Fruit fly (Drosophila melanogaster) whole organism, embryonic: Measurements from ENCODE around the gene bab2.
A peak's percentile ranks its signal among the peaks of the same experiment; 100 is the strongest.

Experiments
- Ada2b ChIP-seq: fragments of 200-800 bp; sonication (Bioruptor generic); IDR thresholded peaks from 2 replicates; pipeline ENCODE4 v1.3.6; 2022; ENCODE audit warnings: missing biosample characterization, missing genetic modification characterization
- Bdp1 ChIP-seq: fragments of 200-800 bp; sonication (Bioruptor generic); optimal IDR thresholded peaks from 3 replicates; lab custom pipeline; 2016; ENCODE audit warnings: missing biosample characterization, missing genetic modification characterization
- BtbVII ChIP-seq: fragments of 200-800 bp; sonication (Bioruptor generic); optimal IDR thresholded peaks from 3 replicates; lab custom pipeline; 2017; ENCODE audit warnings: missing biosample characterization, mild to moderate bottlenecking, missing genetic modification characterization
- CG11723 ChIP-seq: fragments of 200-800 bp; sonication (Bioruptor generic); optimal IDR thresholded peaks from 2 replicates; lab custom pipeline; 2017; ENCODE audit warnings: missing biosample characterization, mild to moderate bottlenecking, missing genetic modification characterization
- CG12219 ChIP-seq: fragments of 200-800 bp; sonication (Bioruptor generic); optimal IDR thresholded peaks from 3 replicates; lab custom pipeline; 2018; ENCODE audit warnings: missing biosample characterization, mild to moderate bottlenecking, missing genetic modification characterization
- CG12659 ChIP-seq: fragments of 200-800 bp; sonication (Bioruptor generic); optimal IDR thresholded peaks from 3 replicates; lab custom pipeline; 2017; ENCODE audit warnings: mild to moderate bottlenecking, missing biosample characterization, missing genetic modification reagents, missing genetic modification characterization
- CG13624 ChIP-seq: fragments of 200-800 bp; sonication (Bioruptor generic); optimal IDR thresholded peaks from 2 replicates; lab custom pipeline; 2016; ENCODE audit warnings: missing biosample characterization, missing genetic modification characterization
- CG16813 ChIP-seq: fragments of 200-800 bp; sonication (Bioruptor generic); IDR thresholded peaks from 3 replicates; pipeline ENCODE4 v1.3.6; 2022; ENCODE audit warnings: missing biosample characterization, missing genetic modification characterization; ENCODE audit not compliant: partially characterized antibody
- CG17359 ChIP-seq: fragments of 200-800 bp; sonication (Bioruptor generic); optimal IDR thresholded peaks from 3 replicates; lab custom pipeline; 2018; ENCODE audit warnings: missing biosample characterization, mild to moderate bottlenecking, missing genetic modification characterization, moderate library complexity
- CG17568 ChIP-seq: fragments of 200-800 bp; sonication (Bioruptor generic); optimal IDR thresholded peaks from 2 replicates; lab custom pipeline; 2018; ENCODE audit warnings: missing biosample characterization, mild to moderate bottlenecking, missing genetic modification characterization, moderate library complexity
- CG2199 ChIP-seq: fragments of 200-800 bp; sonication (Bioruptor generic); IDR thresholded peaks from 3 replicates; pipeline ENCODE4 v1.3.6; 2022; ENCODE audit warnings: missing biosample characterization, missing genetic modification characterization
- CG2202 ChIP-seq: fragments of 200-800 bp; sonication (Bioruptor generic); optimal IDR thresholded peaks from 2 replicates; lab custom pipeline; 2018; ENCODE audit warnings: missing biosample characterization, mild to moderate bottlenecking, missing genetic modification characterization
- CG43689 ChIP-seq: fragments of 200-800 bp; sonication (Bioruptor generic); IDR thresholded peaks from 2 replicates; pipeline ENCODE4 v1.3.6; 2022; ENCODE audit warnings: missing biosample characterization, missing genetic modification characterization
- CG4404 ChIP-seq: fragments of 200-800 bp; sonication (Bioruptor generic); IDR thresholded peaks from 2 replicates; pipeline ENCODE4 v1.3.6; 2022; ENCODE audit warnings: missing biosample characterization, missing genetic modification characterization
- CG5180 ChIP-seq: fragments of 200-800 bp; sonication (Bioruptor generic); optimal IDR thresholded peaks from 3 replicates; lab custom pipeline; 2017; ENCODE audit warnings: missing biosample characterization, missing genetic modification characterization, mild to moderate bottlenecking, moderate library complexity, missing genetic modification reagents
- CG6654 ChIP-seq: fragments of 200-800 bp; sonication (Bioruptor generic); optimal IDR thresholded peaks from 2 replicates; lab custom pipeline; 2017; ENCODE audit warnings: missing biosample characterization, mild to moderate bottlenecking, missing genetic modification characterization
- CG7745 ChIP-seq: fragments of 200-800 bp; sonication (Bioruptor generic); optimal IDR thresholded peaks from 2 replicates; lab custom pipeline; 2018; ENCODE audit warnings: missing biosample characterization, mild to moderate bottlenecking, missing genetic modification characterization, moderate library complexity
- CG8281 ChIP-seq: fragments of 200-800 bp; sonication (Bioruptor generic); optimal IDR thresholded peaks from 2 replicates; lab custom pipeline; 2018; ENCODE audit warnings: missing biosample characterization, mild to moderate bottlenecking, missing genetic modification characterization, moderate library complexity
- CG8290 ChIP-seq, 3 experiments: fragments of 200-800 bp; sonication (Bioruptor generic); optimal IDR thresholded peaks; 2 replicates each; lab custom pipeline; 2016 to 2019; ENCODE audit warnings: missing biosample characterization in 3 of 3, missing genetic modification characterization in 3 of 3, mild to moderate bottlenecking in 2 of 3, moderate library complexity in 1 of 3
- CG9932 ChIP-seq: fragments of 200-800 bp; sonication (Bioruptor generic); IDR thresholded peaks from 2 replicates; pipeline ENCODE4 v1.3.6; 2022; ENCODE audit warnings: missing biosample characterization, missing genetic modification characterization
- D19B ChIP-seq: fragments of 200-800 bp; sonication (Bioruptor generic); optimal IDR thresholded peaks from 2 replicates; lab custom pipeline; 2017; ENCODE audit warnings: missing biosample characterization, mild to moderate bottlenecking, missing genetic modification characterization
- Dll ChIP-seq: fragments of 200-800 bp; sonication (Bioruptor generic); IDR thresholded peaks from 4 replicates; pipeline ENCODE4 v1.3.6; 2022; ENCODE audit warnings: missing biosample characterization, missing genetic modification characterization; ENCODE audit not compliant: partially characterized antibody
- Dp ChIP-seq: fragments of 200-800 bp; sonication (Bioruptor generic); optimal IDR thresholded peaks from 2 replicates; lab custom pipeline; 2018; ENCODE audit warnings: missing biosample characterization, mild to moderate bottlenecking, missing genetic modification characterization, moderate library complexity
- Ets65A ChIP-seq: fragments of 200-800 bp; sonication (Bioruptor generic); peaks from one replicate; lab custom pipeline; 2016; ENCODE audit warnings: missing biosample characterization, missing genetic modification characterization
- MBD-R2 ChIP-seq: fragments of 200-800 bp; sonication (Bioruptor generic); IDR thresholded peaks from 2 replicates; pipeline ENCODE4 v1.3.6; 2022; ENCODE audit warnings: missing biosample characterization, missing genetic modification characterization
- Oli ChIP-seq: fragments of 200-800 bp; sonication (Bioruptor generic); optimal IDR thresholded peaks from 2 replicates; lab custom pipeline; 2018; ENCODE audit warnings: missing biosample characterization, mild to moderate bottlenecking, missing genetic modification characterization, moderate library complexity
- Sox102F ChIP-seq: fragments of 200-800 bp; sonication (Bioruptor generic); optimal IDR thresholded peaks from 2 replicates; lab custom pipeline; 2018; ENCODE audit warnings: missing biosample characterization, mild to moderate bottlenecking, missing genetic modification characterization, moderate library complexity
- Spps ChIP-seq: fragments of 200-800 bp; sonication (Bioruptor generic); optimal IDR thresholded peaks from 2 replicates; lab custom pipeline; 2018; ENCODE audit warnings: missing biosample characterization, mild to moderate bottlenecking, missing genetic modification characterization
- Ssrp ChIP-seq: fragments of 200-800 bp; sonication (Bioruptor generic); optimal IDR thresholded peaks from 2 replicates; lab custom pipeline; 2018; ENCODE audit warnings: missing biosample characterization, mild to moderate bottlenecking, missing genetic modification characterization, moderate library complexity
- ci ChIP-seq: fragments of 200-800 bp; sonication (Bioruptor generic); IDR thresholded peaks from 3 replicates; pipeline ENCODE4 v1.3.6; 2022; ENCODE audit warnings: missing biosample characterization, missing genetic modification characterization
- cwo ChIP-seq: fragments of 200-800 bp; sonication (Bioruptor generic); optimal IDR thresholded peaks from 3 replicates; lab custom pipeline; 2017; ENCODE audit warnings: missing biosample characterization, missing genetic modification characterization, mild to moderate bottlenecking, moderate library complexity, missing genetic modification reagents
- dati ChIP-seq: fragments of 200-800 bp; sonication (Bioruptor generic); IDR thresholded peaks from 2 replicates; pipeline ENCODE4 v1.3.6; 2022; ENCODE audit warnings: missing biosample characterization, missing genetic modification characterization
- dm ChIP-seq: fragments of 200-800 bp; sonication (Bioruptor generic); optimal IDR thresholded peaks from 3 replicates; lab custom pipeline; 2016; ENCODE audit warnings: missing biosample characterization, missing genetic modification characterization
- en ChIP-seq: fragments of 200-800 bp; sonication (Bioruptor generic); optimal IDR thresholded peaks from 2 replicates; lab custom pipeline; 2016; ENCODE audit warnings: missing biosample characterization, missing genetic modification characterization
- jing ChIP-seq: fragments of 200-800 bp; sonication (Bioruptor generic); optimal IDR thresholded peaks from 2 replicates; lab custom pipeline; 2018; ENCODE audit warnings: missing biosample characterization, mild to moderate bottlenecking, missing genetic modification characterization
- kah ChIP-seq: fragments of 200-800 bp; sonication (Bioruptor generic); optimal IDR thresholded peaks from 2 replicates; lab custom pipeline; 2018; ENCODE audit warnings: missing biosample characterization, mild to moderate bottlenecking, missing genetic modification characterization
- lab ChIP-seq: fragments of 200-800 bp; sonication (Bioruptor generic); optimal IDR thresholded peaks from 3 replicates; lab custom pipeline; 2017; ENCODE audit warnings: missing biosample characterization, missing genetic modification characterization, mild to moderate bottlenecking, moderate library complexity, missing genetic modification reagents
- nom ChIP-seq: fragments of 200-800 bp; sonication (Bioruptor generic); optimal IDR thresholded peaks from 2 replicates; lab custom pipeline; 2017; ENCODE audit warnings: missing biosample characterization, missing genetic modification characterization, mild to moderate bottlenecking, moderate library complexity, missing genetic modification reagents
- oc ChIP-seq: fragments of 200-800 bp; sonication (Bioruptor generic); optimal IDR thresholded peaks from 2 replicates; lab custom pipeline; 2018; ENCODE audit warnings: missing biosample characterization, mild to moderate bottlenecking, missing genetic modification characterization, moderate library complexity
- pb ChIP-seq: fragments of 200-800 bp; sonication (Bioruptor generic); optimal IDR thresholded peaks from 3 replicates; lab custom pipeline; 2016; ENCODE audit warnings: missing biosample characterization, missing genetic modification characterization
- psq ChIP-seq: fragments of 200-800 bp; sonication (Bioruptor generic); optimal IDR thresholded peaks from 2 replicates; lab custom pipeline; 2017; ENCODE audit warnings: missing biosample characterization, missing genetic modification characterization
- rib ChIP-seq: fragments of 200-800 bp; sonication (Bioruptor generic); IDR thresholded peaks from 2 replicates; pipeline ENCODE4 v1.3.6; 2022; ENCODE audit warnings: missing biosample characterization, missing genetic modification characterization
- sd ChIP-seq: fragments of 200-800 bp; sonication (Bioruptor generic); optimal IDR thresholded peaks from 3 replicates; lab custom pipeline; 2018; ENCODE audit warnings: missing biosample characterization, mild to moderate bottlenecking, missing genetic modification characterization, moderate library complexity
- sens ChIP-seq: fragments of 200-800 bp; sonication (Bioruptor generic); peaks from one replicate; lab custom pipeline; 2016; ENCODE audit warnings: missing biosample characterization, missing genetic modification characterization
- vvl ChIP-seq: fragments of 200-800 bp; sonication (Bioruptor generic); IDR thresholded peaks from 2 replicates; pipeline ENCODE4 v1.3.6; 2022; ENCODE audit warnings: missing biosample characterization, missing genetic modification characterization

Gene bab2

DNA sequence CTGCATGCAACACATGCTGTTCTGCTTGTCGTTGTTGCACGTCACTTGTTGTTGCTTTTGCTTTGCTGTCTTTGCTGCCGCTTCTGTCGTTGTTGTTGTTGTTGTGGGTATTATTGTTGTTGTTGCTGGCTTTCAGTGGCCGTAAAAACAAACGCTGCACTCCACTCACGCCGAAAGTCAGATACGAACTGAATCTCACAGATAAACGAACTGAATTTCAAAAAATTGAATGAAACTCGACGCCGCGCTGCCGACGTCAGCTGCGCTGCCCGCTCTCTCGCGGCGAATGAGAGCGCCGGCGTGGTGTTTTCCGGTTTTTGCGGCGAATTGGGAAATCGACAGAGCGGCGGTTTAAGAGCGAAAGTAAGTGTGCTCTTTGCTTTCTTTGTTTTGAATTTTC lies at the start of gene bab2 (continued):
- TF ChIP-seq CG43689 (GFP tag; lab: Robert Waterston, UW) = no peak
- TF ChIP-seq CG2202 = peak; percentile 36
- TF ChIP-seq rib (GFP tag; lab: Robert Waterston, UW) = peak; percentile 40; the same call in 1 of the 2 replicates
- TF ChIP-seq CG4404 = no peak
- peak; percentile 0 for TF ChIP-seq BtbVII (GFP tag; lab: Kevin White, UChicago)
- peak; percentile 15 for TF ChIP-seq CG7745 (tag; lab: Kevin White, UChicago)
- TF ChIP-seq kah (GFP tag; lab: Kevin White, UChicago) = peak; percentile 16
- TF ChIP-seq CG12659 (GFP tag; lab: Kevin White, UChicago) = no peak
- TF ChIP-seq Dll (GFP tag; lab: Robert Waterston, UW) = 0 out of 4 replicates have a peak, but pooled peaks have one; percentile 39
- TF ChIP-seq Ets65A (GFP tag; lab: Kevin White, UChicago) = peak; percentile 26
- peak; percentile 30 for TF ChIP-seq CG12219
- TF ChIP-seq CG13624 (GFP tag; lab: Kevin White, UChicago) = peak; percentile 9
- no peak for TF ChIP-seq dati
- TF ChIP-seq en (GFP tag; lab: Kevin White, UChicago) = no peak
- no peak for TF ChIP-seq Sox102F (GFP tag; lab: Kevin White, UChicago)
- no peak for TF ChIP-seq Dp
- TF ChIP-seq Oli (tag; lab: Kevin White, UChicago) = no peak
- no peak for TF ChIP-seq nom (GFP tag; lab: Kevin White, UChicago)
- no peak for TF ChIP-seq Ada2b (GFP tag; lab: Robert Waterston, UW)
- peak; percentile 63 for TF ChIP-seq oc (tag; lab: Kevin White, UChicago)
- TF ChIP-seq sd (tag; lab: Kevin White, UChicago) = peak; percentile 47
- no peak for TF ChIP-seq CG9932 (GFP tag; lab: Robert Waterston, UW)
- peak; percentile 2 for TF ChIP-seq lab (GFP tag; lab: Kevin White, UChicago)
- TF ChIP-seq cwo (GFP tag; lab: Kevin White, UChicago) = no peak
- TF ChIP-seq jing (GFP tag; lab: Kevin White, UChicago) = peak; percentile 54
- TF ChIP-seq CG11723 = peak; percentile 12
- TF ChIP-seq CG16813 (GFP tag; lab: Robert Waterston, UW) = peak; percentile 8; the same call in 1 of the 3 replicates
- no peak for TF ChIP-seq CG8281 (tag; lab: Kevin White, UChicago)
- TF ChIP-seq Bdp1 (GFP tag; lab: Kevin White, UChicago) = no peak
- no peak for TF ChIP-seq CG8290 (GFP tag; optimal IDR thresholded peaks at IDR 0.05; lab: Kevin White, UChicago)
- TF ChIP-seq CG8290 (tag; optimal IDR thresholded peaks at IDR 0.05; lab: Kevin White, UChicago) = peak in 1 of 2 experiments; percentile 43
- no peak for TF ChIP-seq MBD-R2 (GFP tag; lab: Robert Waterston, UW)
- no peak for TF ChIP-seq CG6654
- TF ChIP-seq vvl (GFP tag; lab: Robert Waterston, UW) = peak; percentile 67
- no peak for TF ChIP-seq psq (GFP tag; lab: Kevin White, UChicago)
- peak; percentile 13 for TF ChIP-seq CG17359
- TF ChIP-seq dm (GFP tag; lab: Kevin White, UChicago) = no peak
- TF ChIP-seq D19B (GFP tag; lab: Kevin White, UChicago) = no peak
- TF ChIP-seq pb (GFP tag; lab: Kevin White, UChicago) = peak; percentile 9
- TF ChIP-seq Spps = peak; percentile 30
- TF ChIP-seq Ssrp (tag; lab: Kevin White, UChicago) = no peak
- TF ChIP-seq CG2199 = peak; percentile 91
- TF ChIP-seq CG17568 (GFP tag; lab: Kevin White, UChicago) = peak; percentile 3
- TF ChIP-seq sens (GFP tag; lab: Kevin White, UChicago) = no peak
- peak; percentile 71 for TF ChIP-seq ci (GFP tag; lab: Robert Waterston, UW)
- peak; percentile 54 for TF ChIP-seq CG5180
